Worm (Caenorhabditis elegans) whole organism, L1 larva: ENCODE data around the gene dos-2.

Experiments used
- aly-2 ChIP-seq: fragments of 150-350 bp; optimal IDR thresholded peaks from 2 replicates; lab custom pipeline; 2014; ENCODE audit warnings: missing biosample characterization, missing genetic modification characterization
- ceh-88 ChIP-seq: fragments of 200-800 bp; sonication (Bioruptor generic); IDR thresholded peaks from 2 replicates; pipeline ENCODE4 v1.3.6; 2022; ENCODE audit warnings: missing genetic modification characterization, missing compliant biosample characterization
- dsc-1 ChIP-seq: sonication (generic microtip); optimal IDR thresholded peaks from 2 replicates; lab custom pipeline; 2016; ENCODE audit warnings: mild to moderate bottlenecking, missing genetic modification characterization, missing compliant biosample characterization
- fos-1 ChIP-seq: fragments of 150-350 bp; optimal IDR thresholded peaks from 2 replicates; lab custom pipeline; 2014; ENCODE audit warnings: missing biosample characterization, missing genetic modification characterization
- grh-1 ChIP-seq: fragments of 200-800 bp; sonication (Bioruptor generic); IDR thresholded peaks from 2 replicates; pipeline ENCODE4 v1.3.6; 2022; ENCODE audit warnings: missing genetic modification reagents, missing genetic modification characterization, missing compliant biosample characterization
- lin-15B ChIP-seq: fragments of 150-350 bp; sonication (generic microtip); optimal IDR thresholded peaks from 3 replicates; lab custom pipeline; 2014; ENCODE audit warnings: missing biosample characterization, missing genetic modification characterization
- pax-3 ChIP-seq: fragments of 200-800 bp; sonication (Bioruptor generic); optimal IDR thresholded peaks from 2 replicates; lab custom pipeline; 2018; ENCODE audit warnings: mild to moderate bottlenecking, missing genetic modification characterization, moderate library complexity, missing compliant biosample characterization
- sptf-1 ChIP-seq: fragments of 150-350 bp; optimal IDR thresholded peaks from 2 replicates; lab custom pipeline; 2014; ENCODE audit warnings: missing biosample characterization, missing genetic modification characterization
- zip-4 ChIP-seq: fragments of 200-800 bp; sonication (Bioruptor generic); optimal IDR thresholded peaks from 2 replicates; lab custom pipeline; 2018; ENCODE audit warnings: mild to moderate bottlenecking, missing genetic modification characterization, moderate library complexity, missing compliant biosample characterization
- ztf-11 ChIP-seq, 2 experiments: sonication (generic microtip); optimal IDR thresholded peaks; 2 replicates each; lab custom pipeline; 2016 to 2017; ENCODE audit warnings: missing genetic modification characterization in 2 of 2, missing biosample characterization in 1 of 2, missing compliant biosample characterization in 1 of 2

DNA sequence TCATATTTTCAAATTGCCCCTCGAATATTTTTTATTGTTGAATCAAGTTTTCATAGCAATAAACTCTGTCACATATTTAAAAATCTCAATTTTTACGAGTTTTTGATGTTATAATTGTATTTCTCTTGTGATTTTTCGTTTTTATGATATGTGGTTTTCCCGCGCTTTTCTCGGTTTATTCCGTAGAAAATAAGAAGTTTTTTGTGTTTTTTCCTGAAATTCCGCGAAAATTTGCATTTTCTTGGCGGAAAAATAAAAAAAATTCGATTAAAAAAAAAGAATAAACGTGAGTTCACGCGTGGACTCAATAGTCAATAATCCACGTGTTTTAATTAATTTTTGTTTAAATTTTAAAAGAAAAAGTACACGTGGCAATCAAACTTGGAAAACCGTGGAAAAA is 40.1 kb upstream of the dos-2 start:
- TF ChIP-seq sptf-1 (no peak), ceh-88 (GFP tag; lab: Robert Waterston, UW) (no peak), fos-1 (tag; lab: Kevin White, UChicago) (no peak), grh-1 (GFP tag; lab: Robert Waterston, UW) (no peak), zip-4 (no peak), lin-15B (tag; lab: Kevin White, UChicago) (no peak), aly-2 (tag; lab: Kevin White, UChicago) (no peak), ztf-11 (tag; optimal IDR thresholded peaks at IDR 0.05; lab: Kevin White, UChicago) (no peak), pax-3 (tag; lab: Kevin White, UChicago) (no peak), dsc-1 (tag; lab: Kevin White, UChicago) (no peak)
